2 fruit fly cellular contexts compared by ENCODE assay signal in genomic region chrX:21027929-21028575, dm6.
TF ChIP-seq lines count a peak whose summit lies in the region.

CG1532 (minus strand) TSS chrX:21028361.

TF ChIP-seq in whole organism, embryonic, 481 proteins besides CTCF, POLR2A, EP300 and RAD21 (continued from another document and continues in another):
- TF ChIP-seq CG1603 (tag; optimal IDR thresholded peaks at IDR 0.05; lab: Kevin White, UChicago) = no peak
- no peak for TF ChIP-seq NC2α (GFP tag; optimal IDR thresholded peaks at IDR 0.05; lab: Kevin White, UChicago)
- TF ChIP-seq CG8765 (GFP tag; IDR thresholded peaks at IDR 0.05; lab: Robert Waterston, UW) = no peak
- no peak for TF ChIP-seq CG10209 (GFP tag; optimal IDR thresholded peaks at IDR 0.05; lab: Kevin White, UChicago)
- TF ChIP-seq bowl (GFP tag; IDR thresholded peaks at IDR 0.05; lab: Robert Waterston, UW) = no peak; the same call in 1 of the 2 replicates
- no peak for TF ChIP-seq repo (GFP tag; optimal IDR thresholded peaks at IDR 0.05; lab: Kevin White, UChicago)
- TF ChIP-seq CG4328 (GFP tag; optimal IDR thresholded peaks at IDR 0.05; lab: Kevin White, UChicago) = peak; percentile 1
- no peak for TF ChIP-seq gem (tag; optimal IDR thresholded peaks at IDR 0.05; lab: Kevin White, UChicago)
- no peak for TF ChIP-seq CG2202 (tag; optimal IDR thresholded peaks at IDR 0.05; lab: Kevin White, UChicago)
- no peak for TF ChIP-seq CG9727 (GFP tag; optimal IDR thresholded peaks at IDR 0.05; lab: Kevin White, UChicago)
- no peak for TF ChIP-seq CG7271 (tag; optimal IDR thresholded peaks at IDR 0.05; lab: Kevin White, UChicago)
- TF ChIP-seq pzg (GFP tag; optimal IDR thresholded peaks at IDR 0.05; lab: Kevin White, UChicago) = peak; percentile 50
- TF ChIP-seq Lim3 (GFP tag; IDR thresholded peaks at IDR 0.05; lab: Robert Waterston, UW) = no peak
- peak; percentile 35 for TF ChIP-seq sob (GFP tag; IDR thresholded peaks at IDR 0.05; lab: Robert Waterston, UW)
- no peak for TF ChIP-seq grau (tag; optimal IDR thresholded peaks at IDR 0.05; lab: Kevin White, UChicago)
- TF ChIP-seq CG6654 (GFP tag; optimal IDR thresholded peaks at IDR 0.05; lab: Kevin White, UChicago) = no peak
- TF ChIP-seq CG10543 (GFP tag; optimal IDR thresholded peaks at IDR 0.05; lab: Kevin White, UChicago) = peak; percentile 45
- peak; percentile 8 for TF ChIP-seq D19A (tag; optimal IDR thresholded peaks at IDR 0.05; lab: Kevin White, UChicago)
- no peak for TF ChIP-seq CG17359 (tag; optimal IDR thresholded peaks at IDR 0.05; lab: Kevin White, UChicago)
- TF ChIP-seq CG32532 (GFP tag; IDR thresholded peaks at IDR 0.05; lab: Robert Waterston, UW) = no peak
- no peak for TF ChIP-seq CG17612 (GFP tag; IDR thresholded peaks at IDR 0.05; lab: Robert Waterston, UW)
- peak; percentile 64 for TF ChIP-seq zf30C (GFP tag; optimal IDR thresholded peaks at IDR 0.05; lab: Kevin White, UChicago)
- no peak for TF ChIP-seq HHEX (GFP tag; optimal IDR thresholded peaks at IDR 0.05; lab: Kevin White, UChicago)
- TF ChIP-seq CG18262 (tag; optimal IDR thresholded peaks at IDR 0.05; lab: Kevin White, UChicago) = peak; percentile 6
- no peak for TF ChIP-seq ac (GFP tag; optimal IDR thresholded peaks at IDR 0.05; lab: Kevin White, UChicago)
- TF ChIP-seq jigr1 (GFP tag; IDR thresholded peaks at IDR 0.05; lab: Robert Waterston, UW) = peak; percentile 43; the same call in 1 of the 3 replicates
- no peak for TF ChIP-seq CG10959 (GFP tag; IDR thresholded peaks at IDR 0.05; lab: Robert Waterston, UW)
- peak; percentile 26 for TF ChIP-seq CG1832 (GFP tag; optimal IDR thresholded peaks at IDR 0.05; lab: Kevin White, UChicago)
- TF ChIP-seq HmgZ (tag; optimal IDR thresholded peaks at IDR 0.05; lab: Kevin White, UChicago) = peak; percentile 51
- no peak for TF ChIP-seq CG5180 (GFP tag; optimal IDR thresholded peaks at IDR 0.05; lab: Kevin White, UChicago)
- TF ChIP-seq CG17385 (GFP tag; optimal IDR thresholded peaks at IDR 0.05; lab: Kevin White, UChicago) = peak; percentile 32
- TF ChIP-seq exex (tag; optimal IDR thresholded peaks at IDR 0.05; lab: Kevin White, UChicago) = peak; percentile 69
- TF ChIP-seq CG31365 (tag; optimal IDR thresholded peaks at IDR 0.05; lab: Kevin White, UChicago) = no peak
- no peak for TF ChIP-seq Atf3 (GFP tag; optimal IDR thresholded peaks at IDR 0.05; lab: Kevin White, UChicago)
- TF ChIP-seq ftz-f1 (GFP tag; optimal IDR thresholded peaks at IDR 0.05; lab: Kevin White, UChicago) = peak; percentile 55
- no peak for TF ChIP-seq D19B (GFP tag; optimal IDR thresholded peaks at IDR 0.05; lab: Kevin White, UChicago)
- TF ChIP-seq CG5953 (GFP tag; IDR thresholded peaks at IDR 0.05; lab: Robert Waterston, UW) = no peak
- TF ChIP-seq CG7963 (GFP tag; IDR thresholded peaks at IDR 0.05; lab: Robert Waterston, UW; ENCODE audit: partially characterized antibody) = no peak
- TF ChIP-seq chinmo (GFP tag; IDR thresholded peaks at IDR 0.05; lab: Robert Waterston, UW; ENCODE audit: partially characterized antibody) = 0 out of 4 replicates have a peak, but pooled peaks have one; percentile 58
- TF ChIP-seq CG12236 (GFP tag; optimal IDR thresholded peaks at IDR 0.05; lab: Kevin White, UChicago) = no peak
- TF ChIP-seq Dll (GFP tag; IDR thresholded peaks at IDR 0.05; lab: Robert Waterston, UW; ENCODE audit: partially characterized antibody) = peak; percentile 68
- no peak for TF ChIP-seq Mad (GFP tag; optimal IDR thresholded peaks at IDR 0.05; lab: Kevin White, UChicago)
- peak; percentile 60 for TF ChIP-seq Dref (GFP tag; IDR thresholded peaks at IDR 0.05; lab: Robert Waterston, UW)
- TF ChIP-seq Eip74EF (GFP tag; optimal IDR thresholded peaks at IDR 0.05; lab: Kevin White, UChicago) = no peak
- TF ChIP-seq CG3847 (GFP tag; IDR thresholded peaks at IDR 0.05; lab: Robert Waterston, UW) = no peak
- TF ChIP-seq zen2 (GFP tag; IDR thresholded peaks at IDR 0.05; lab: Robert Waterston, UW; ENCODE audit: partially characterized antibody) = peak; percentile 10; the same call in 1 of the 3 replicates
- TF ChIP-seq CG1529 (GFP tag; optimal IDR thresholded peaks at IDR 0.05; lab: Kevin White, UChicago) = peak; percentile 40
- no peak for TF ChIP-seq Dip3 (GFP tag; optimal IDR thresholded peaks at IDR 0.05; lab: Kevin White, UChicago)
- no peak for TF ChIP-seq CG6683 (GFP tag; optimal IDR thresholded peaks at IDR 0.05; lab: Kevin White, UChicago)
- no peak for TF ChIP-seq CG14441 (GFP tag; IDR thresholded peaks at IDR 0.05; lab: Robert Waterston, UW)
- TF ChIP-seq CG11247 (GFP tag; IDR thresholded peaks at IDR 0.05; lab: Robert Waterston, UW) = no peak
- TF ChIP-seq HLH4C (GFP tag; IDR thresholded peaks at IDR 0.05; lab: Robert Waterston, UW; ENCODE audit: partially characterized antibody) = peak; percentile 41; the same call in 1 of the 3 replicates
- no peak for TF ChIP-seq CG17829 (tag; optimal IDR thresholded peaks at IDR 0.05; lab: Kevin White, UChicago)
- no peak for TF ChIP-seq zfh2 (GFP tag; optimal IDR thresholded peaks at IDR 0.05; lab: Kevin White, UChicago)
- TF ChIP-seq Jarid2 (GFP tag; optimal IDR thresholded peaks at IDR 0.05; lab: Kevin White, UChicago) = peak; percentile 76
- TF ChIP-seq CG16813 (GFP tag; IDR thresholded peaks at IDR 0.05; lab: Robert Waterston, UW; ENCODE audit: partially characterized antibody) = peak; percentile 41; the same call in 1 of the 3 replicates
- no peak for TF ChIP-seq otp (GFP tag; IDR thresholded peaks at IDR 0.05; lab: Robert Waterston, UW)
- TF ChIP-seq amos (GFP tag; IDR thresholded peaks at IDR 0.05; lab: Robert Waterston, UW; ENCODE audit: partially characterized antibody) = peak; percentile 51; the same call in 1 of the 2 replicates
- no peak for TF ChIP-seq Doc2 (GFP tag; IDR thresholded peaks at IDR 0.05; lab: Robert Waterston, UW)
- TF ChIP-seq ems (GFP tag; optimal IDR thresholded peaks at IDR 0.05; lab: Kevin White, UChicago) = no peak
- no peak for TF ChIP-seq CG4854 (GFP tag; optimal IDR thresholded peaks at IDR 0.05; lab: Kevin White, UChicago)
- TF ChIP-seq corto (GFP tag; optimal IDR thresholded peaks at IDR 0.05; lab: Kevin White, UChicago) = no peak
- TF ChIP-seq Ets97D (GFP tag; optimal IDR thresholded peaks at IDR 0.05; lab: Kevin White, UChicago) = peak; percentile 18
- TF ChIP-seq Opbp (GFP tag; IDR thresholded peaks at IDR 0.05; lab: Robert Waterston, UW; ENCODE audit: partially characterized antibody) = peak; percentile 57; the same call in 2 of the 3 replicates
- TF ChIP-seq Xbp1 (GFP tag; optimal IDR thresholded peaks at IDR 0.05; lab: Kevin White, UChicago) = no peak

TF ChIP-seq in whole organism, prepupa, 60 proteins besides CTCF, POLR2A, EP300 and RAD21 (continued from another document):
- TF ChIP-seq Sox102F (GFP tag; optimal IDR thresholded peaks at IDR 0.05; lab: Kevin White, UChicago) = no peak
- no peak for TF ChIP-seq Blimp-1 (GFP tag; optimal IDR thresholded peaks at IDR 0.05; lab: Kevin White, UChicago)
- TF ChIP-seq Eip75B (GFP tag; optimal IDR thresholded peaks at IDR 0.05; lab: Kevin White, UChicago) = no peak
- TF ChIP-seq Hr4 (GFP tag; optimal IDR thresholded peaks at IDR 0.05; lab: Kevin White, UChicago) = no peak
- no peak for TF ChIP-seq CG31627 (GFP tag; optimal IDR thresholded peaks at IDR 0.05; lab: Kevin White, UChicago)
- TF ChIP-seq Eip93F (GFP tag; optimal IDR thresholded peaks at IDR 0.05; lab: Kevin White, UChicago) = no peak
- TF ChIP-seq CG34406 (GFP tag; optimal IDR thresholded peaks at IDR 0.05; lab: Kevin White, UChicago) = no peak
- TF ChIP-seq CG4318 (GFP tag; optimal IDR thresholded peaks at IDR 0.05; lab: Kevin White, UChicago) = no peak
- TF ChIP-seq dac (GFP tag; optimal IDR thresholded peaks at IDR 0.05; lab: Kevin White, UChicago) = no peak
- TF ChIP-seq CG3032 (tag; optimal IDR thresholded peaks at IDR 0.05; lab: Kevin White, UChicago) = no peak
- TF ChIP-seq Smox (GFP tag; optimal IDR thresholded peaks at IDR 0.05; lab: Kevin White, UChicago) = no peak
- TF ChIP-seq Ets96B (tag; optimal IDR thresholded peaks at IDR 0.05; lab: Kevin White, UChicago) = no peak
- no peak for TF ChIP-seq vri (GFP tag; optimal IDR thresholded peaks at IDR 0.05; lab: Kevin White, UChicago)
- TF ChIP-seq svp (GFP tag; lab: Kevin White, UChicago) = no peak
- no peak for TF ChIP-seq fkh (GFP tag; optimal IDR thresholded peaks at IDR 0.05; lab: Kevin White, UChicago)
- no peak for TF ChIP-seq dsx (GFP tag; optimal IDR thresholded peaks at IDR 0.05; lab: Kevin White, UChicago; ENCODE audit: poor library complexity, severe bottlenecking)
- TF ChIP-seq lz (GFP tag; optimal IDR thresholded peaks at IDR 0.05; lab: Kevin White, UChicago) = no peak
- TF ChIP-seq CG16779 (tag; optimal IDR thresholded peaks at IDR 0.05; lab: Kevin White, UChicago) = no peak
- TF ChIP-seq eg (GFP tag; IDR thresholded peaks at IDR 0.05; lab: Robert Waterston, UW) = peak; percentile 25; the same call in 1 of the 3 replicates
- peak in 1 of 2 experiments; percentile 1 for TF ChIP-seq ss (GFP tag; optimal IDR thresholded peaks at IDR 0.05; lab: Kevin White, UChicago)
- TF ChIP-seq CG1621 (tag; optimal IDR thresholded peaks at IDR 0.05; lab: Kevin White, UChicago) = no peak
- TF ChIP-seq CG9139 (GFP tag; optimal IDR thresholded peaks at IDR 0.05; lab: Kevin White, UChicago) = no peak
- TF ChIP-seq acj6 (GFP tag; optimal IDR thresholded peaks at IDR 0.05; lab: Kevin White, UChicago) = no peak
- TF ChIP-seq Sox15 (GFP tag; optimal IDR thresholded peaks at IDR 0.05; lab: Kevin White, UChicago) = no peak
- TF ChIP-seq Gug (GFP tag; IDR thresholded peaks at IDR 0.05; lab: Robert Waterston, UW) = no peak
- TF ChIP-seq CG11902 (GFP tag; optimal IDR thresholded peaks at IDR 0.05; lab: Kevin White, UChicago) = no peak
- no peak for TF ChIP-seq pdm3 (GFP tag; optimal IDR thresholded peaks at IDR 0.05; lab: Kevin White, UChicago)
- TF ChIP-seq CG10631 (GFP tag; optimal IDR thresholded peaks at IDR 0.05; lab: Kevin White, UChicago) = no peak
- no peak for TF ChIP-seq Hr39 (GFP tag; optimal IDR thresholded peaks at IDR 0.05; lab: Kevin White, UChicago)
- no peak for TF ChIP-seq CG11294 (GFP tag; IDR thresholded peaks at IDR 0.05; lab: Robert Waterston, UW)
- TF ChIP-seq cyc (GFP tag; optimal IDR thresholded peaks at IDR 0.05; lab: Kevin White, UChicago) = no peak
- TF ChIP-seq Ets21C (GFP tag; optimal IDR thresholded peaks at IDR 0.05; lab: Kevin White, UChicago) = no peak
- TF ChIP-seq salr (GFP tag; optimal IDR thresholded peaks at IDR 0.05; lab: Kevin White, UChicago) = no peak
- no peak for TF ChIP-seq fd85E (GFP tag; optimal IDR thresholded peaks at IDR 0.05; lab: Kevin White, UChicago)
- TF ChIP-seq net (GFP tag; optimal IDR thresholded peaks at IDR 0.05; lab: Kevin White, UChicago) = no peak
- TF ChIP-seq CG10669 (GFP tag; optimal IDR thresholded peaks at IDR 0.05; lab: Kevin White, UChicago) = peak; percentile 20
